Worm (Caenorhabditis elegans): Measurements from ENCODE around the gene Y49E10.18.

Gene Y49E10.18

ce11 chrIII:12428799-12429351 lies 17.0 kb downstream of the Y49E10.18 start (continued):
- TF ChIP-seq ZK185.1 (tag; optimal IDR thresholded peaks at IDR 0.05; ENCODE audit: poor library complexity, severe bottlenecking), result no peak
- TF ChIP-seq nhr-179 (tag; optimal IDR thresholded peaks at IDR 0.05), result no peak
- no peak for TF ChIP-seq F52B5.7 (tag; optimal IDR thresholded peaks at IDR 0.05)
- no peak for TF ChIP-seq B0019.2 (GFP tag; conservative IDR thresholded peaks at IDR 0.05)
- no peak for TF ChIP-seq tbx-9 (tag; optimal IDR thresholded peaks at IDR 0.05; ENCODE audit: borderline replicate concordance)
- TF ChIP-seq cebp-2 (GFP tag; IDR thresholded peaks at IDR 0.05), result no peak
- no peak for TF ChIP-seq dox-1 (GFP tag; IDR thresholded peaks at IDR 0.05)
- TF ChIP-seq dpl-1 (GFP tag; optimal IDR thresholded peaks at IDR 0.05), result no peak
- no peak for TF ChIP-seq hmg-1.2 (GFP tag; IDR thresholded peaks at IDR 0.05)
- no peak for TF ChIP-seq bed-1 (GFP tag; IDR thresholded peaks at IDR 0.05)
- TF ChIP-seq F33H1.4 (GFP tag; IDR thresholded peaks at IDR 0.05), result no peak; the same call in 1 of the 2 replicates
- no peak for TF ChIP-seq fkh-3 (tag; optimal IDR thresholded peaks at IDR 0.05)
- no peak for TF ChIP-seq ekl-4 (GFP tag; IDR thresholded peaks at IDR 0.05)
- TF ChIP-seq snpc-1.3 (tag; optimal IDR thresholded peaks at IDR 0.05; ENCODE audit: insufficient read depth), result no peak
- no peak for TF ChIP-seq snpc-4 (GFP tag; optimal IDR thresholded peaks at IDR 0.05)
- no peak for TF ChIP-seq snpc-4 (tag; optimal IDR thresholded peaks at IDR 0.05)
- TF ChIP-seq lin-26 (GFP tag; IDR thresholded peaks at IDR 0.05), result no peak; the same call in 1 of the 2 replicates
- no peak for TF ChIP-seq sdz-38 (tag; optimal IDR thresholded peaks at IDR 0.05)
- TF ChIP-seq F23B12.7 (tag; optimal IDR thresholded peaks at IDR 0.05; ENCODE audit: insufficient read depth), result no peak
- TF ChIP-seq ceh-40 (GFP tag; IDR thresholded peaks at IDR 0.05), result no peak
- no peak for TF ChIP-seq T07F8.4 (tag; optimal IDR thresholded peaks at IDR 0.05)
- peak; percentile 42 for TF ChIP-seq lin-54 (GFP tag; optimal IDR thresholded peaks at IDR 0.05)
- TF ChIP-seq ceh-100 (GFP tag; IDR thresholded peaks at IDR 0.05), result no peak
- peak; percentile 67 for TF ChIP-seq Y95B8A.8 (GFP tag; IDR thresholded peaks at IDR 0.05)
- peak; percentile 4 for TF ChIP-seq unc-130 (GFP tag; optimal IDR thresholded peaks at IDR 0.05)
- TF ChIP-seq lsy-27 (tag; optimal IDR thresholded peaks at IDR 0.05; ENCODE audit: borderline replicate concordance, insufficient read depth), result no peak
- TF ChIP-seq hrde-1 (tag; optimal IDR thresholded peaks at IDR 0.05; ENCODE audit: borderline replicate concordance), result peak; percentile 20
- no peak for TF ChIP-seq ccch-3 (GFP tag; optimal IDR thresholded peaks at IDR 0.05)
- 0 out of 2 replicates have a peak, but pooled peaks have one; percentile 54 for TF ChIP-seq ceh-58 (GFP tag; IDR thresholded peaks at IDR 0.05)
- TF ChIP-seq F55B11.4 (tag; optimal IDR thresholded peaks at IDR 0.05; ENCODE audit: borderline replicate concordance, insufficient read depth), result no peak
- no peak for TF ChIP-seq bed-2 (GFP tag; IDR thresholded peaks at IDR 0.05)
- no peak for TF ChIP-seq madf-3 (GFP tag; IDR thresholded peaks at IDR 0.05)
- TF ChIP-seq ama-1 (optimal IDR thresholded peaks at IDR 0.05), result no peak
- TF ChIP-seq ama-1 (GFP tag; optimal IDR thresholded peaks at IDR 0.05), result peak in 1 of 2 experiments; percentile 9
- no peak for TF ChIP-seq akir-1 (GFP tag; optimal IDR thresholded peaks at IDR 0.05)
- TF ChIP-seq him-1 (tag; optimal IDR thresholded peaks at IDR 0.05), result no peak
- TF ChIP-seq snpc-1.1 (tag; optimal IDR thresholded peaks at IDR 0.05; ENCODE audit: insufficient read depth), result no peak
- TF ChIP-seq pha-4 (tag; optimal IDR thresholded peaks at IDR 0.05), result no peak
- TF ChIP-seq attf-6 (GFP tag; IDR thresholded peaks at IDR 0.05), result no peak
- no peak for TF ChIP-seq lag-1 (GFP tag; IDR thresholded peaks at IDR 0.05)
- TF ChIP-seq lir-1 (GFP tag; conservative IDR thresholded peaks at IDR 0.05), result no peak
- TF ChIP-seq sptf-2 (GFP tag; optimal IDR thresholded peaks at IDR 0.05), result no peak
- TF ChIP-seq F37B4.10 (GFP tag; IDR thresholded peaks at IDR 0.05), result no peak
- no peak for TF ChIP-seq nfya-2 (GFP tag; IDR thresholded peaks at IDR 0.05)
- TF ChIP-seq aptf-2 (GFP tag; conservative IDR thresholded peaks at IDR 0.05), result no peak
- no peak for TF ChIP-seq mes-4 (tag; optimal IDR thresholded peaks at IDR 0.05)
- no peak for TF ChIP-seq ceh-27 (GFP tag; optimal IDR thresholded peaks at IDR 0.05)
- no peak for TF ChIP-seq rcor-1 (GFP tag; IDR thresholded peaks at IDR 0.05)
